Worm (Caenorhabditis elegans) whole organism, early embryonic: ENCODE results near the gene chil-8.

ENCODE experiments used
- B0310.2 ChIP-seq: sonication (generic microtip); optimal IDR thresholded peaks from 2 replicates; lab custom pipeline; 2016; ENCODE audit warnings: mild to moderate bottlenecking, missing genetic modification characterization, missing compliant biosample characterization
- F13C5.2 ChIP-seq: sonication (generic microtip); optimal IDR thresholded peaks from 2 replicates; lab custom pipeline; 2017; ENCODE audit warnings: mild to moderate bottlenecking, missing genetic modification characterization, inconsistent platforms, missing compliant biosample characterization
- aly-1 ChIP-seq: sonication (generic microtip); optimal IDR thresholded peaks from 2 replicates; lab custom pipeline; 2016; ENCODE audit warnings: missing genetic modification characterization, missing compliant biosample characterization
- ama-1 ChIP-seq: fragments of 150-350 bp; optimal IDR thresholded peaks from 2 replicates; lab custom pipeline; 2014
- ceh-13 ChIP-seq: fragments of 200-800 bp; sonication (Bioruptor generic); optimal IDR thresholded peaks from 2 replicates; lab custom pipeline; 2018; ENCODE audit warnings: mild to moderate bottlenecking, missing genetic modification characterization, missing compliant biosample characterization
- ceh-36 ChIP-seq: sonication (generic microtip); optimal IDR thresholded peaks from 2 replicates; lab custom pipeline; 2016; ENCODE audit warnings: missing genetic modification characterization, inconsistent platforms, missing compliant biosample characterization
- ets-7 ChIP-seq: sonication (generic microtip); optimal IDR thresholded peaks from 2 replicates; lab custom pipeline; 2016; ENCODE audit warnings: missing genotype, missing genetic modification characterization, missing compliant biosample characterization
- flt-1 ChIP-seq: fragments of 200-800 bp; sonication (Bioruptor generic); IDR thresholded peaks from 2 replicates; pipeline ENCODE4 v1.3.6; 2022; ENCODE audit warnings: missing genetic modification characterization, missing compliant biosample characterization
- hmbx-1 ChIP-seq: sonication (generic microtip); optimal IDR thresholded peaks from 2 replicates; lab custom pipeline; 2016; ENCODE audit warnings: mild to moderate bottlenecking, missing genetic modification characterization, missing compliant biosample characterization
- hmg-4 ChIP-seq: fragments of 200-800 bp; sonication (Bioruptor generic); optimal IDR thresholded peaks from 2 replicates; lab custom pipeline; 2018; ENCODE audit warnings: mild to moderate bottlenecking, missing genetic modification characterization, missing compliant biosample characterization
- hnd-1 ChIP-seq: sonication (generic microtip); optimal IDR thresholded peaks from 2 replicates; lab custom pipeline; 2016; ENCODE audit warnings: missing genetic modification characterization, missing compliant biosample characterization
- pes-1 ChIP-seq: fragments of 200-800 bp; sonication (Bioruptor generic); IDR thresholded peaks from 2 replicates; pipeline ENCODE4 v1.3.6; 2022; ENCODE audit warnings: missing genetic modification reagents, missing genetic modification characterization, missing compliant biosample characterization
- scrt-1 ChIP-seq: fragments of 200-800 bp; sonication (Bioruptor generic); IDR thresholded peaks from 2 replicates; pipeline ENCODE4 v1.3.6; 2022; ENCODE audit warnings: missing genetic modification characterization, missing compliant biosample characterization
- sea-1 ChIP-seq: fragments of 200-800 bp; sonication (Bioruptor generic); conservative IDR thresholded peaks from 2 replicates; pipeline ENCODE4 v1.3.6; 2022; ENCODE audit warnings: missing genetic modification characterization, missing compliant biosample characterization
- tbx-11 ChIP-seq: fragments of 200-800 bp; sonication (Bioruptor generic); IDR thresholded peaks from 2 replicates; pipeline ENCODE4 v1.3.6; 2022; ENCODE audit warnings: missing genetic modification characterization, missing compliant biosample characterization
- tbx-37 ChIP-seq: fragments of 200-800 bp; sonication (Bioruptor generic); conservative IDR thresholded peaks from 2 replicates; pipeline ENCODE4 v1.3.6; 2022; ENCODE audit warnings: missing genetic modification reagents, missing genetic modification characterization, missing compliant biosample characterization
- tra-4 ChIP-seq: sonication (generic microtip); optimal IDR thresholded peaks from 2 replicates; lab custom pipeline; 2017; ENCODE audit warnings: missing genetic modification characterization, missing compliant biosample characterization

Gene chil-8

DNA sequence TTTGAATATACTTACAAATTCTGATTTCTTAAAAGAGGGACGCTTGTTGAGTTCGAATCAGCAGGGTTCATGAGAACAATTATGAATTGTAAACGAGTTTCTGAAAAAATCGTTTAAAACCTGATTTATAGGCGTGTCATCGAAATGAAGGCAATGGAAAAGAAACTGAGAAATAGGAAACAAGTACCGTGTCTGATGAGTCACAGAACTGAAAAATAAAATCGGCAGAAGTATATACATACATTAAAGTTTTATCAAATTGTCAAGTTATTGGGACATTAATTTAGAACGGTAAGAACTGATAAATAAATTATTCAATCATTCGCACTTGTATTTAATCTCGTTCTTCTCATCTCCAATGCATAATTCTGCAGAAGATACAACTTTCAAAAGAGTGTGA is 27.6 kb downstream of the chil-8 start, which contains the start of gene chil-9:
chil-9 (minus strand) TSS at position 101 of the 400 bp plus-strand sequence.
- TF ChIP-seq flt-1 (GFP tag; lab: Robert Waterston, UW) (no peak), hmg-4 (GFP tag; lab: Kevin White, UChicago) (no peak), ceh-13 (GFP tag; lab: Kevin White, UChicago) (no peak), aly-1 (tag; lab: Kevin White, UChicago) (no peak), sea-1 (GFP tag; lab: Robert Waterston, UW) (no peak), ceh-36 (tag; lab: Kevin White, UChicago) (no peak), tra-4 (no peak), scrt-1 (GFP tag; lab: Robert Waterston, UW) (no peak)

DNA sequence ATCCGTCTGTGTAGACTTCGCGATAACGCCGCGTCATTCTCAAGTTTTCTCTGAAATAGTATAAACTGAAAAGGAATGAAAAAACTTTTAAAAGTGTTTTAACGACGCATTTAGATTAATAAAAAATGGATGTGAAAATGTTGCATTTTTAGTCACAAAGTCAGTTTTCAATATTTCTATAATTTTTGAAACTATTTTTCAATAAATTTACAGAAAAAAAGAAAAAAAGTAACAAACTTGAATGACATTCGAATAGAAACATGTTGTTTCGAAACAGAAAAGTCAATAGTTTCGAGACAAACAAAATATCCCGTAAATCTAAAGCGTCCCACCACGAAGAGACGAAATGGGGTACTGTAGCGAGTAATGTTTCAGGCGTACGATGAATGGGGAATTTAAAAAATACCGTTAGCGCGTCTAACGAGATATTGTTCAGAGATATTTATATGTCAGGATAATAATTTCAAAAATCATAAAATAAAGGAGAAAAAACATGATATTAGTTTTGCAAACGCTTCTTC is 30.8 kb downstream of the chil-8 start, which contains the start of gene rnh-1.2:
rnh-1.2 (minus strand) TSS at position 51 of the 521 bp plus-strand sequence.
- TF ChIP-seq tra-4: no peak
- no peak for TF ChIP-seq sea-1 (GFP tag; lab: Robert Waterston, UW)
- TF ChIP-seq ama-1 (lab: Kevin White, UChicago): no peak
- no peak for TF ChIP-seq hnd-1 (tag; lab: Kevin White, UChicago)
- TF ChIP-seq ceh-13 (GFP tag; lab: Kevin White, UChicago): no peak
- no peak for TF ChIP-seq ets-7 (tag; lab: Kevin White, UChicago)
- TF ChIP-seq F13C5.2 (tag; lab: Kevin White, UChicago): no peak
- no peak for TF ChIP-seq hmbx-1 (tag; lab: Kevin White, UChicago)
- TF ChIP-seq pes-1 (GFP tag; lab: Robert Waterston, UW): no peak
- no peak for TF ChIP-seq tbx-11 (GFP tag; lab: Robert Waterston, UW)
- no peak for TF ChIP-seq tbx-37
- TF ChIP-seq ceh-36 (tag; lab: Kevin White, UChicago): no peak
- no peak for TF ChIP-seq flt-1 (GFP tag; lab: Robert Waterston, UW)
- no peak for TF ChIP-seq aly-1 (tag; lab: Kevin White, UChicago)
- no peak for TF ChIP-seq B0310.2 (tag; lab: Kevin White, UChicago)

DNA sequence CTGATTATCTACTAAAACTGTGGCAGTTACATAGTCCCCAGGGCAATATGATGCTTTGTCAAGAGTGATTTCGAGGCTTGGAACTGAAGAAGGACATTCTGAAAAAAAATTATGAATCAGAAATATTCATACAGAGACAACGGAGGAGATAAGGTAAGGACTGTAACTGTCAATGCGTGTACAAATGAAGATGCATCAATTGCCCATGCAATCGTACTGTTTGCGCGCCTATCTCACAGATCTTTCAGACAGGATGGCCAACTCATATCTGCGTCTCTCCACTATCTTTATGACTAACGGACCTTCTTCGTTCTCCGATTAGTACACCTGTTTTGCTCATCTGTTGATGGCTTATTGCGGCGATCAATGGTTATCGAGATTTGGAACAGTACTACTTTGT is 32.5 kb downstream of the chil-8 start, which contains the start of gene ZK938.11:
ZK938.11 (minus strand) TSS at position 101 of the 400 bp plus-strand sequence.
- TF ChIP-seq hnd-1 (tag; lab: Kevin White, UChicago) (no peak), ceh-36 (tag; lab: Kevin White, UChicago) (no peak), F13C5.2 (tag; lab: Kevin White, UChicago) (no peak), hmbx-1 (tag; lab: Kevin White, UChicago) (no peak), tbx-11 (GFP tag; lab: Robert Waterston, UW) (no peak), sea-1 (GFP tag; lab: Robert Waterston, UW) (no peak), tbx-37 (no peak)

DNA sequence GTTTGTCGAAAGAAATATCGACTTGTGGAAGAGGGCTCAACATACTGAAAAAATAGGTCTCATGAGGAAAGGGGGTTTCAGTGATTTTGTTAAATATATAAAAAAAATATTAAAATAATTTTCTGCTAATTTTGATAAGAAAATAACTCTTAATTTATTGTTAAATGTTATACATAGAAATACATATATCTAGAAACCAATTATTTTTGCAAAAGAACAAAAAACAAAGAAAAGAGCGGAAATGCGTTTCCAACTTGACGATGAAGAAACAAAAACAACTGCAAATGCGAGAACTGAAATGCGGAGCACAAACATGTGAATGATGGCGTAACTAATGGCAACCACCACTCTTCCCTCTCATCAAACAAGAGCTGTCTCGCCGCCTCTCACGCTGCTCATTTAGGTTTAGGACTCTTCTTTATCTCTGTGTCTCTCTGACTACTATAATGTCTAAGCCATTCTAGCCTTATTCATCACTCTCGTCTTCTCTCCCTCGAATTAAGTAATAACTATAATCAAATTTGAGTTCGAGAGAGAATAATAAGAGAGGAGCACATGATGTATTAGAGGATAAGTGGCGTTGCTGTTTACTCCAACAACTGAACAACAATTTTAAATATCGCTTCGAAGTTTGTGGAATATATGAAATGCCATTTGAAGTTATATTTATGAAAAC is 34.5 kb downstream of the chil-8 start, which contains the start of gene arrd-4:
arrd-4 (minus strand) TSS at position 51 of the 676 bp plus-strand sequence.
- TF ChIP-seq scrt-1 (GFP tag; lab: Robert Waterston, UW) (no peak), B0310.2 (tag; lab: Kevin White, UChicago) (no peak), hnd-1 (tag; lab: Kevin White, UChicago) (no peak), F13C5.2 (tag; lab: Kevin White, UChicago) (no peak), tra-4 (no peak), ama-1 (lab: Kevin White, UChicago) (no peak), sea-1 (GFP tag; lab: Robert Waterston, UW) (no peak)

DNA sequence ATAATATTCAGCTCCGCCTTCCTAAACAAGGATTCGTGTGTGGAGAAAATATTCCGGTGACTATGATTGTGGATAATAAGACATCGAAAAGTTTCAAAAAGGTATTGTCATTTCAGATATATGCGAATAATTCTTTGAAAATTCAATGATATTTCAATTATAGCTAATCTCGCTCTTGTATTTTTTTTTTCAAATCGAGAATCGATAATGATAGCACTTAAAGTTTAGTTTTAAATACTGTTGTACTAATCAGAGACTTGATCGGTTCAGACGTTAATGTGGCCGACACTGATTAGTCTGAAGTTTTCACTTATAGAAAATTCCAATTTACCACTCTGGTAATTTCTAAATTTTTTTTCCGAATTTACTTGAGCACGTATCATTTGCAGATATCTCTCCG is 36.9 kb downstream of the chil-8 start:
- TF ChIP-seq tbx-37 (no peak), pes-1 (GFP tag; lab: Robert Waterston, UW) (no peak), aly-1 (tag; lab: Kevin White, UChicago) (no peak), ama-1 (lab: Kevin White, UChicago) (no peak), tra-4 (no peak), B0310.2 (tag; lab: Kevin White, UChicago) (no peak), tbx-11 (GFP tag; lab: Robert Waterston, UW) (no peak), hnd-1 (tag; lab: Kevin White, UChicago) (no peak), ceh-13 (GFP tag; lab: Kevin White, UChicago) (no peak), ceh-36 (tag; lab: Kevin White, UChicago) (no peak)

DNA sequence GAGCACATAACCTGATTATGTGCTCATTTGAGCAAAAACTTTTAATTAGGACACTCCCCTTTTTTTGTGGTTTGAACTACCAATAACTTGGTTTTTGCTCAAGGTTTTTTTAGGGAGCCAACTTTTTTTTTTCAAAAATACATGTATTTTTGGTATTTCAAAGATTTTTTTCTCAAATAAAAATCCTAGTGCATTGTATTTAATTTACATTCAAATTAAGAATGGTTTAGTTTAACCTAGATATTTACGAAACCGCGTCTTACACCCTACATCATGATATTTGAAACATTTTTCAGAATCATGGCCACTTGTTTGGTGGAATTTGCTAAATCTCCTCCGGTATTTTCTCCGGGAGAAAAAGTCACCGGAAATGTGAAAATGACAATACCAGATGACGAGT is 37.9 kb downstream of the chil-8 start, which contains the start of gene arrd-5:
arrd-5 (plus strand) TSS at position 301 of the 400 bp plus-strand sequence.
- TF ChIP-seq hmg-4 (GFP tag; lab: Kevin White, UChicago): no peak
- TF ChIP-seq aly-1 (tag; lab: Kevin White, UChicago): no peak
- no peak for TF ChIP-seq B0310.2 (tag; lab: Kevin White, UChicago)
- TF ChIP-seq F13C5.2 (tag; lab: Kevin White, UChicago): no peak
- no peak for TF ChIP-seq pes-1 (GFP tag; lab: Robert Waterston, UW)
- no peak for TF ChIP-seq sea-1 (GFP tag; lab: Robert Waterston, UW)
- no peak for TF ChIP-seq hmbx-1 (tag; lab: Kevin White, UChicago)

DNA sequence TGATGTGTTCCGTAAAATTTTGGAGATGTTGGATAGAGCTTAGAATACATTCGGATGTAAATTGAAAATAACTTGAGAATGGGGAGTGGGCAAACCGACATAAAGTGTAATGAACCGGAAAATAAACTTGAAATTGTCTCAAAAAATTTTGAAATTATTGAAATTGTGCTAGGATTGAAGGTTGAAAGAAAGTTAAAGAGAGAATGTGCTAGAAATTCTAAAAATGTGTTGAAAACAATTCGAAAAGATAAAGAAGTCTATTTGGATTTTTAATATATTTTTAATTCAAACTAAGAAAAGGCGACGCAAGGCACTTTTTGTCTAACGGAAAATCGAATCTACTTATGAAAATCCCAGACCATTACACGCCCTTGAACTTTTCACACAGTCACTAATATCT is 39.0 kb downstream of the chil-8 start, which contains the start of gene ZK938.3:
ZK938.3 (minus strand) TSS at position 101 of the 400 bp plus-strand sequence.
- TF ChIP-seq aly-1 (tag; lab: Kevin White, UChicago) (no peak), ceh-36 (tag; lab: Kevin White, UChicago) (no peak), scrt-1 (GFP tag; lab: Robert Waterston, UW) (no peak), hmbx-1 (tag; lab: Kevin White, UChicago) (no peak), flt-1 (GFP tag; lab: Robert Waterston, UW) (no peak), tra-4 (no peak), ceh-13 (GFP tag; lab: Kevin White, UChicago) (no peak), tbx-11 (GFP tag; lab: Robert Waterston, UW) (no peak), tbx-37 (no peak)
